Fruit fly (Drosophila melanogaster) whole organism, embryonic: ENCODE results near the gene CG11131.

ENCODE experiments used
- Abd-B ChIP-seq: fragments of 200-800 bp; sonication (Bioruptor generic); optimal IDR thresholded peaks from 2 replicates; lab custom pipeline; 2018; ENCODE audit warnings: missing biosample characterization, mild to moderate bottlenecking, missing genetic modification characterization, moderate library complexity
- Awh ChIP-seq: fragments of 200-800 bp; sonication (Bioruptor generic); IDR thresholded peaks from 2 replicates; pipeline ENCODE4, ENCODE4 v1.3.6; 2022; ENCODE audit warnings: missing biosample characterization, missing genetic modification characterization
- Bdp1 ChIP-seq: fragments of 200-800 bp; sonication (Bioruptor generic); optimal IDR thresholded peaks from 3 replicates; lab custom pipeline; 2016; ENCODE audit warnings: missing biosample characterization, missing genetic modification characterization
- CG10654 ChIP-seq: fragments of 200-800 bp; sonication (Bioruptor generic); optimal IDR thresholded peaks from 2 replicates; lab custom pipeline; 2016; ENCODE audit warnings: missing biosample characterization, missing genetic modification characterization
- CG12659 ChIP-seq: fragments of 200-800 bp; sonication (Bioruptor generic); optimal IDR thresholded peaks from 3 replicates; lab custom pipeline; 2017; ENCODE audit warnings: mild to moderate bottlenecking, missing biosample characterization, missing genetic modification reagents, missing genetic modification characterization
- CG13775 ChIP-seq: fragments of 200-800 bp; sonication (Bioruptor generic); optimal IDR thresholded peaks from 3 replicates; lab custom pipeline; 2017; ENCODE audit warnings: missing biosample characterization, mild to moderate bottlenecking, missing genetic modification characterization
- CG14050 ChIP-seq: fragments of 200-800 bp; sonication (Bioruptor generic); IDR thresholded peaks from 3 replicates; pipeline ENCODE4 v1.3.6; 2022; ENCODE audit warnings: missing biosample characterization, missing genetic modification characterization
- CG17385 ChIP-seq: fragments of 200-800 bp; sonication (Bioruptor generic); optimal IDR thresholded peaks from 3 replicates; lab custom pipeline; 2018; ENCODE audit warnings: missing biosample characterization, mild to moderate bottlenecking, missing genetic modification characterization
- CG2199 ChIP-seq: fragments of 200-800 bp; sonication (Bioruptor generic); IDR thresholded peaks from 3 replicates; pipeline ENCODE4 v1.3.6; 2022; ENCODE audit warnings: missing biosample characterization, missing genetic modification characterization
- CG42726 ChIP-seq: fragments of 200-800 bp; sonication (Bioruptor generic); IDR thresholded peaks from 2 replicates; pipeline ENCODE4 v1.3.6; 2022; ENCODE audit warnings: missing biosample characterization, missing genetic modification characterization; ENCODE audit not compliant: partially characterized antibody
- CG6791 ChIP-seq: fragments of 200-800 bp; sonication (Bioruptor generic); IDR thresholded peaks from 3 replicates; pipeline ENCODE4 v1.3.6; 2022; ENCODE audit warnings: missing biosample characterization, missing genetic modification characterization; ENCODE audit not compliant: partially characterized antibody
- CG7987 ChIP-seq: fragments of 200-800 bp; sonication (Bioruptor generic); optimal IDR thresholded peaks from 2 replicates; lab custom pipeline; 2018; ENCODE audit warnings: missing biosample characterization, mild to moderate bottlenecking, missing genetic modification characterization, moderate library complexity
- CG8281 ChIP-seq: fragments of 200-800 bp; sonication (Bioruptor generic); optimal IDR thresholded peaks from 2 replicates; lab custom pipeline; 2018; ENCODE audit warnings: missing biosample characterization, mild to moderate bottlenecking, missing genetic modification characterization, moderate library complexity
- CHES-1-like ChIP-seq: fragments of 200-800 bp; sonication (Bioruptor generic); optimal IDR thresholded peaks from 2 replicates; lab custom pipeline; 2016; ENCODE audit warnings: missing biosample characterization, missing genetic modification characterization
- Camta ChIP-seq: fragments of 200-800 bp; sonication (Bioruptor generic); optimal IDR thresholded peaks from 2 replicates; lab custom pipeline; 2016; ENCODE audit warnings: missing biosample characterization, missing genetic modification characterization
- D19A ChIP-seq: fragments of 200-800 bp; optimal IDR thresholded peaks from 3 replicates; lab custom pipeline; 2019; ENCODE audit warnings: missing biosample characterization, mild to moderate bottlenecking, missing genetic modification characterization, moderate library complexity
- Dip2 ChIP-seq: fragments of 200-800 bp; sonication (Bioruptor generic); IDR thresholded peaks from 2 replicates; pipeline ENCODE4 v1.3.6; 2022; ENCODE audit warnings: missing biosample characterization, missing genetic modification characterization
- Dip3 ChIP-seq: fragments of 200-800 bp; sonication (Bioruptor generic); optimal IDR thresholded peaks from 3 replicates; lab custom pipeline; 2016; ENCODE audit warnings: missing biosample characterization, missing genetic modification characterization
- Dll ChIP-seq: fragments of 200-800 bp; sonication (Bioruptor generic); IDR thresholded peaks from 4 replicates; pipeline ENCODE4 v1.3.6; 2022; ENCODE audit warnings: missing biosample characterization, missing genetic modification characterization; ENCODE audit not compliant: partially characterized antibody
- Doc3 ChIP-seq: fragments of 200-800 bp; sonication (Bioruptor generic); IDR thresholded peaks from 3 replicates; pipeline ENCODE4 v1.3.6; 2022; ENCODE audit warnings: missing biosample characterization, missing genetic modification characterization; ENCODE audit not compliant: partially characterized antibody
- Fer2 ChIP-seq: fragments of 200-800 bp; sonication (Bioruptor generic); optimal IDR thresholded peaks from 2 replicates; lab custom pipeline; 2018; ENCODE audit warnings: missing biosample characterization, mild to moderate bottlenecking, missing genetic modification characterization, moderate library complexity
- Hey ChIP-seq: fragments of 200-800 bp; sonication (Bioruptor generic); optimal IDR thresholded peaks from 3 replicates; lab custom pipeline; 2018; ENCODE audit warnings: missing biosample characterization, mild to moderate bottlenecking, missing genetic modification characterization
- Med ChIP-seq: fragments of 200-800 bp; sonication (Bioruptor generic); peaks from one replicate; lab custom pipeline; 2016; ENCODE audit warnings: missing biosample characterization, missing genetic modification characterization, mild to moderate bottlenecking, inconsistent platforms, moderate library complexity
- Mrtf ChIP-seq: fragments of 200-800 bp; sonication (Bioruptor generic); IDR thresholded peaks from 3 replicates; pipeline ENCODE4 v1.3.6; 2022; ENCODE audit warnings: missing biosample characterization, missing genetic modification characterization
- NfI ChIP-seq: fragments of 200-800 bp; sonication (Bioruptor generic); optimal IDR thresholded peaks from 3 replicates; lab custom pipeline; 2018; ENCODE audit warnings: missing biosample characterization, mild to moderate bottlenecking, missing genetic modification characterization, moderate library complexity
- bcd ChIP-seq: fragments of 200-800 bp; sonication (Bioruptor generic); optimal IDR thresholded peaks from 2 replicates; lab custom pipeline; 2017; ENCODE audit warnings: missing biosample characterization, mild to moderate bottlenecking, missing genetic modification characterization
- btn ChIP-seq: fragments of 200-800 bp; sonication (Bioruptor generic); optimal IDR thresholded peaks from 2 replicates; lab custom pipeline; 2016; ENCODE audit warnings: missing biosample characterization, missing genetic modification characterization
- chinmo ChIP-seq: fragments of 200-800 bp; sonication (Bioruptor generic); IDR thresholded peaks from 4 replicates; pipeline ENCODE4 v1.3.6; 2022; ENCODE audit warnings: missing biosample characterization, missing genetic modification characterization; ENCODE audit not compliant: partially characterized antibody
- ci ChIP-seq: fragments of 200-800 bp; sonication (Bioruptor generic); IDR thresholded peaks from 3 replicates; pipeline ENCODE4 v1.3.6; 2022; ENCODE audit warnings: missing biosample characterization, missing genetic modification characterization
- croc ChIP-seq: fragments of 200-800 bp; sonication (Bioruptor generic); conservative IDR thresholded peaks from 3 replicates; pipeline ENCODE4 v1.3.6; 2022; ENCODE audit warnings: missing biosample characterization, missing genetic modification characterization
- exex ChIP-seq: fragments of 200-800 bp; sonication (Bioruptor generic); optimal IDR thresholded peaks from 4 replicates; lab custom pipeline; 2018; ENCODE audit warnings: missing biosample characterization, mild to moderate bottlenecking, missing genetic modification characterization, moderate library complexity
- fu2 ChIP-seq: fragments of 200-800 bp; sonication (Bioruptor generic); optimal IDR thresholded peaks from 2 replicates; lab custom pipeline; 2016; ENCODE audit warnings: missing biosample characterization, missing genetic modification characterization
- gsb-n ChIP-seq: fragments of 200-800 bp; sonication (Bioruptor generic); optimal IDR thresholded peaks from 3 replicates; lab custom pipeline; 2018; ENCODE audit warnings: missing biosample characterization, mild to moderate bottlenecking, missing genetic modification characterization
- h ChIP-seq: fragments of >200 bp; optimal IDR thresholded peaks from 2 replicates; lab custom pipeline; 2017
- ken ChIP-seq: fragments of 200-800 bp; sonication (Bioruptor generic); IDR thresholded peaks from 3 replicates; pipeline ENCODE4 v1.3.6; 2022; ENCODE audit warnings: missing biosample characterization, missing genetic modification characterization
- luna ChIP-seq: fragments of 200-800 bp; sonication (Bioruptor generic); optimal IDR thresholded peaks from 2 replicates; lab custom pipeline; 2016; ENCODE audit warnings: missing biosample characterization, missing genetic modification characterization
- mirr ChIP-seq: fragments of 200-800 bp; sonication (Bioruptor generic); optimal IDR thresholded peaks from 3 replicates; lab custom pipeline; 2018; ENCODE audit warnings: missing biosample characterization, mild to moderate bottlenecking, missing genetic modification characterization
- nau ChIP-seq: fragments of 200-800 bp; sonication (Bioruptor generic); optimal IDR thresholded peaks from 3 replicates; lab custom pipeline; 2017; ENCODE audit warnings: missing biosample characterization, mild to moderate bottlenecking, missing genetic modification characterization, missing genetic modification reagents
- sna ChIP-seq: fragments of 200-800 bp; sonication (Bioruptor generic); IDR thresholded peaks from 2 replicates; pipeline ENCODE4 v1.3.6; 2022; ENCODE audit warnings: missing biosample characterization, missing genetic modification characterization; ENCODE audit not compliant: partially characterized antibody
- sr ChIP-seq: fragments of 200-800 bp; sonication (Bioruptor generic); IDR thresholded peaks from 3 replicates; pipeline ENCODE4 v1.3.6; 2022; ENCODE audit warnings: missing biosample characterization, missing genetic modification characterization
- toy ChIP-seq: fragments of 200-800 bp; sonication (Bioruptor generic); IDR thresholded peaks from 2 replicates; pipeline ENCODE4 v1.3.6; 2022; ENCODE audit warnings: missing biosample characterization, missing genetic modification characterization
- unc-4 ChIP-seq: fragments of 200-800 bp; sonication (Bioruptor generic); IDR thresholded peaks from 2 replicates; pipeline ENCODE4 v1.3.6; 2022; ENCODE audit warnings: missing biosample characterization, missing genetic modification characterization; ENCODE audit not compliant: partially characterized antibody
- vvl ChIP-seq: fragments of 200-800 bp; sonication (Bioruptor generic); IDR thresholded peaks from 2 replicates; pipeline ENCODE4 v1.3.6; 2022; ENCODE audit warnings: missing biosample characterization, missing genetic modification characterization

CG11131 gene

dm6 chr3L:22886939-22887338, 11.6 kb upstream of the CG11131 start (continued):
- TF ChIP-seq unc-4 (GFP tag; lab: Robert Waterston, UW) (no peak), Awh (GFP tag; lab: Robert Waterston, UW) (no peak), ken (GFP tag; lab: Robert Waterston, UW) (no peak), Mrtf (GFP tag; lab: Robert Waterston, UW) (no peak), NfI (GFP tag; lab: Kevin White, UChicago) (no peak), fu2 (GFP tag; lab: Kevin White, UChicago) (no peak), luna (GFP tag; lab: Kevin White, UChicago) (no peak), Dip2 (GFP tag; lab: Robert Waterston, UW) (no peak), CG12659 (no peak), vvl (GFP tag; lab: Robert Waterston, UW) (no peak), sna (no peak), nau (GFP tag; lab: Kevin White, UChicago) (no peak), CG42726 (GFP tag; lab: Robert Waterston, UW) (no peak), CG2199 (GFP tag; lab: Robert Waterston, UW) (0 out of 3 replicates have a peak, but pooled peaks have one; percentile 47), CG17385 (GFP tag; lab: Kevin White, UChicago) (no peak), Dll (no peak), CG13775 (GFP tag; lab: Kevin White, UChicago) (no peak), bcd (GFP tag; lab: Kevin White, UChicago) (no peak), exex (tag; lab: Kevin White, UChicago) (peak; percentile 1), chinmo (GFP tag; lab: Robert Waterston, UW) (0 out of 4 replicates have a peak, but pooled peaks have one; percentile 57), CHES-1-like (GFP tag; lab: Kevin White, UChicago) (no peak), CG10654 (GFP tag; lab: Kevin White, UChicago) (no peak), btn (GFP tag; lab: Kevin White, UChicago) (no peak), toy (no peak), Fer2 (tag; lab: Kevin White, UChicago) (no peak), Hey (tag; lab: Kevin White, UChicago) (peak; percentile 26), Dip3 (GFP tag; lab: Kevin White, UChicago) (no peak), mirr (GFP tag; lab: Kevin White, UChicago) (peak; percentile 35), gsb-n (tag; lab: Kevin White, UChicago) (no peak), sr (GFP tag; lab: Robert Waterston, UW) (no peak), Camta (GFP tag; lab: Kevin White, UChicago) (no peak), Med (GFP tag; lab: Kevin White, UChicago) (peak; percentile 25), croc (no peak), D19A (no peak), CG6791 (no peak), CG14050 (GFP tag; lab: Robert Waterston, UW) (no peak), h (lab: Kevin White, UChicago) (no peak), Bdp1 (no peak), ci (GFP tag; lab: Robert Waterston, UW) (no peak), Abd-B (GFP tag; lab: Kevin White, UChicago) (no peak), CG8281 (tag; lab: Kevin White, UChicago) (no peak), Doc3 (GFP tag; lab: Robert Waterston, UW) (no peak), CG7987 (no peak)
